Worm (Caenorhabditis elegans): ENCODE measurements around the gene lpr-3.

DNA sequence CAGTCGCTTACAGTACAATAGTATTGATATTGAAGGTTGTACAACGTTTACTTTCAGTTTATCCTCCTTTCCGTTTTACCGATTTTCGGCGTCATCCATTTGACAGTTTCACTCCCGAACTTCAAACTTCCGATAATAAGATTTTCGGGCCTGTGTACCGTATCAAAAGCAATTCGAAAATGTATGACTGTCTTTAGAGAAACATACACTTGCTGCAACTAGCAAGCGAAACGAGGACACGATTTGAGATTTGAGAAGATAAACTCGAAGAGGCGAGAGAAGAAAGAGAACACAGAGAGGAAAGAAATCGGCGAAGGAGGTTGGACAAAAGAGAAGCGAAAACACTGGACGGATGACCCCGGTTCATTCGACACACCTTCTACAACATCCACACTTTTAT is 4.7 kb downstream of the lpr-3 start, which contains the start of gene lpr-5:
- TF ChIP-seq snpc-4 (GFP tag; optimal IDR thresholded peaks at IDR 0.05) (no peak), snpc-4 (tag; optimal IDR thresholded peaks at IDR 0.05) (no peak), nhr-90 (tag; optimal IDR thresholded peaks at IDR 0.05) (no peak)
